Worm (Caenorhabditis elegans) whole organism, early embryonic: ENCODE measurements around the gene F19B2.5.

ENCODE experiments used
- F13C5.2 ChIP-seq: sonication (generic microtip); optimal IDR thresholded peaks from 2 replicates; lab custom pipeline; 2017; ENCODE audit warnings: mild to moderate bottlenecking, missing genetic modification characterization, inconsistent platforms, missing compliant biosample characterization
- aly-1 ChIP-seq: sonication (generic microtip); optimal IDR thresholded peaks from 2 replicates; lab custom pipeline; 2016; ENCODE audit warnings: missing genetic modification characterization, missing compliant biosample characterization
- ama-1 ChIP-seq: fragments of 150-350 bp; optimal IDR thresholded peaks from 2 replicates; lab custom pipeline; 2014
- ceh-36 ChIP-seq: sonication (generic microtip); optimal IDR thresholded peaks from 2 replicates; lab custom pipeline; 2016; ENCODE audit warnings: missing genetic modification characterization, inconsistent platforms, missing compliant biosample characterization
- ets-7 ChIP-seq: sonication (generic microtip); optimal IDR thresholded peaks from 2 replicates; lab custom pipeline; 2016; ENCODE audit warnings: missing genotype, missing genetic modification characterization, missing compliant biosample characterization
- hmbx-1 ChIP-seq: sonication (generic microtip); optimal IDR thresholded peaks from 2 replicates; lab custom pipeline; 2016; ENCODE audit warnings: mild to moderate bottlenecking, missing genetic modification characterization, missing compliant biosample characterization
- hmg-4 ChIP-seq: fragments of 200-800 bp; sonication (Bioruptor generic); optimal IDR thresholded peaks from 2 replicates; lab custom pipeline; 2018; ENCODE audit warnings: mild to moderate bottlenecking, missing genetic modification characterization, missing compliant biosample characterization
- hnd-1 ChIP-seq: sonication (generic microtip); optimal IDR thresholded peaks from 2 replicates; lab custom pipeline; 2016; ENCODE audit warnings: missing genetic modification characterization, missing compliant biosample characterization
- pes-1 ChIP-seq: fragments of 200-800 bp; sonication (Bioruptor generic); IDR thresholded peaks from 2 replicates; pipeline ENCODE4 v1.3.6; 2022; ENCODE audit warnings: missing genetic modification reagents, missing genetic modification characterization, missing compliant biosample characterization
- scrt-1 ChIP-seq: fragments of 200-800 bp; sonication (Bioruptor generic); IDR thresholded peaks from 2 replicates; pipeline ENCODE4 v1.3.6; 2022; ENCODE audit warnings: missing genetic modification characterization, missing compliant biosample characterization
- sea-1 ChIP-seq: fragments of 200-800 bp; sonication (Bioruptor generic); conservative IDR thresholded peaks from 2 replicates; pipeline ENCODE4 v1.3.6; 2022; ENCODE audit warnings: missing genetic modification characterization, missing compliant biosample characterization
- tbx-11 ChIP-seq: fragments of 200-800 bp; sonication (Bioruptor generic); IDR thresholded peaks from 2 replicates; pipeline ENCODE4 v1.3.6; 2022; ENCODE audit warnings: missing genetic modification characterization, missing compliant biosample characterization
- tra-4 ChIP-seq: sonication (generic microtip); optimal IDR thresholded peaks from 2 replicates; lab custom pipeline; 2017; ENCODE audit warnings: missing genetic modification characterization, missing compliant biosample characterization

DNA sequence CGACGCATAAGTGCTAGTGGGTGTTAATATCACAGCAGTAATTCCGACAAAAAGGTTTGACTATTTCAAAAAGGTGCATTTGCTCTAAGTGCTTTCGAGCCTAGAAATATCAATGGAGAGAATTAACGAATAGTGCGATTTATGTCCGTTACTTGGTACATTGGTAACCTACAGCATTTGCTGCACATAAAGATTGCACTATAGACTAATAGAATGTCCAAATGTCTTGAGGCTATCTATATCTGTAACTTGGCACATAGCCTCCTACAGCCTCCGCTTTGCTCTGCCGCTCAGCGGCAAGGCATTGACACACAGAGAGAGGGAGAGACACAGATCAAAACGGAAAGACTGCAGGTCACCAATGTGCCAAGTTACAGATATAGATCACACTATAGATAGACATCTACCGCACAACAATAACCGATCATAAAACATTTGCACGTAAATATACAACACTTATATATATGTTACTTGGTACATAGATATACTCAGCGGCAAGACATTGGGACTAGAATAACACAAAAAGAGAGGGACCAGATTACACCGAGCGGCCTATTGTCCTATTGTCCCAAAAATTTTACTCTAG lies 31.6 kb upstream of the F19B2.5 start, which contains the start of the genes srh-217 and Y113G7B.28:
- TF ChIP-seq ets-7 (tag; lab: Kevin White, UChicago): no peak
- no peak for TF ChIP-seq ama-1 (lab: Kevin White, UChicago)
- no peak for TF ChIP-seq hmg-4 (GFP tag; lab: Kevin White, UChicago)
- no peak for TF ChIP-seq hmbx-1 (tag; lab: Kevin White, UChicago)
- no peak for TF ChIP-seq aly-1 (tag; lab: Kevin White, UChicago)
- TF ChIP-seq pes-1 (GFP tag; lab: Robert Waterston, UW): no peak
- TF ChIP-seq tra-4 (tag; lab: Kevin White, UChicago): no peak
- no peak for TF ChIP-seq ceh-36 (tag; lab: Kevin White, UChicago)
- TF ChIP-seq F13C5.2 (tag; lab: Kevin White, UChicago): no peak
- TF ChIP-seq tbx-11: no peak
- TF ChIP-seq sea-1 (GFP tag; lab: Robert Waterston, UW): no peak
- TF ChIP-seq hnd-1 (tag; lab: Kevin White, UChicago): no peak
- no peak for TF ChIP-seq scrt-1 (GFP tag; lab: Robert Waterston, UW)
